Worm (Caenorhabditis elegans) whole organism, L4 larva: ENCODE results near the gene nhr-288.

ENCODE experiments used
- T20F7.1 ChIP-seq: fragments of 200-800 bp; sonication (Bioruptor generic); optimal IDR thresholded peaks from 2 replicates; lab custom pipeline; 2018; ENCODE audit warnings: mild to moderate bottlenecking, missing genetic modification characterization, missing compliant biosample characterization
- ceh-20 ChIP-seq: fragments of 200-800 bp; sonication (Bioruptor generic); IDR thresholded peaks from 2 replicates; pipeline ENCODE4 v1.3.6; 2022; ENCODE audit warnings: missing genetic modification reagents, missing genetic modification characterization, missing compliant biosample characterization
- ceh-28 ChIP-seq: fragments of 150-350 bp; optimal IDR thresholded peaks from 2 replicates; lab custom pipeline; 2014; ENCODE audit warnings: missing biosample characterization, missing genetic modification reagents, missing genetic modification characterization
- lin-13 ChIP-seq: fragments of 150-350 bp; optimal IDR thresholded peaks from 2 replicates; lab custom pipeline; 2014; ENCODE audit warnings: missing biosample characterization, missing genetic modification reagents, missing genetic modification characterization
- nhr-11 ChIP-seq: fragments of 150-350 bp; optimal IDR thresholded peaks from 2 replicates; lab custom pipeline; 2014; ENCODE audit warnings: missing biosample characterization, missing genetic modification characterization
- nhr-28 ChIP-seq: fragments of 150-350 bp; optimal IDR thresholded peaks from 2 replicates; lab custom pipeline; 2014; ENCODE audit warnings: missing biosample characterization, missing genetic modification characterization
- nhr-6 ChIP-seq: fragments of 150-350 bp; optimal IDR thresholded peaks from 2 replicates; lab custom pipeline; 2014; ENCODE audit warnings: missing biosample characterization, missing genetic modification characterization
- unc-130 ChIP-seq: sonication (generic microtip); optimal IDR thresholded peaks from 2 replicates; lab custom pipeline; 2016; ENCODE audit warnings: missing genetic modification reagents, missing genetic modification characterization, missing compliant biosample characterization

DNA sequence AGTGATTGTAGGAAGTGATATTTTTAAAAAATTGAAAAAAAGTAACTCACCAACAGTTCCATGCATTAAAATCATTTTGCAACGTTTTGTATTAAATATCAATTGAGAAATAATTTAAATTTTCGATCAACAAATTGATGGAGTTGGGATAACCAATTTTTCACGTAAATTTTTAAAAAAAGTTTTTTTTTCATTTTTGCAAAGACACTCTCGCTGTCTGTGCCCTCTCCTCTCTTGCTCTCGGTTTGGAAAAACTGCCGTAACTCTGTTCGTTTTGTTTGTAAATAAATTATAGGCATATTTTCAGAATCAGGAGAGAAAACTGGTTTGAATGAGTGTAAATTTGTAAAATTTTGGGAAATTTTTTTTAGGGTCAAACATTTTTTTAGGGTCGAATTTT is 15.3 kb upstream of the nhr-288 start, which contains the start of gene Y51A2B.16:
- TF ChIP-seq nhr-28 (no peak), T20F7.1 (GFP tag; lab: Kevin White, UChicago) (no peak), ceh-20 (GFP tag; lab: Robert Waterston, UW) (no peak), lin-13 (GFP tag; lab: Kevin White, UChicago) (no peak), ceh-28 (no peak), unc-130 (GFP tag; lab: Kevin White, UChicago) (no peak), nhr-6 (tag; lab: Kevin White, UChicago) (no peak), nhr-11 (tag; lab: Kevin White, UChicago) (no peak)
